Worm (Caenorhabditis elegans): ENCODE results near the gene W04E12.4.

DNA sequence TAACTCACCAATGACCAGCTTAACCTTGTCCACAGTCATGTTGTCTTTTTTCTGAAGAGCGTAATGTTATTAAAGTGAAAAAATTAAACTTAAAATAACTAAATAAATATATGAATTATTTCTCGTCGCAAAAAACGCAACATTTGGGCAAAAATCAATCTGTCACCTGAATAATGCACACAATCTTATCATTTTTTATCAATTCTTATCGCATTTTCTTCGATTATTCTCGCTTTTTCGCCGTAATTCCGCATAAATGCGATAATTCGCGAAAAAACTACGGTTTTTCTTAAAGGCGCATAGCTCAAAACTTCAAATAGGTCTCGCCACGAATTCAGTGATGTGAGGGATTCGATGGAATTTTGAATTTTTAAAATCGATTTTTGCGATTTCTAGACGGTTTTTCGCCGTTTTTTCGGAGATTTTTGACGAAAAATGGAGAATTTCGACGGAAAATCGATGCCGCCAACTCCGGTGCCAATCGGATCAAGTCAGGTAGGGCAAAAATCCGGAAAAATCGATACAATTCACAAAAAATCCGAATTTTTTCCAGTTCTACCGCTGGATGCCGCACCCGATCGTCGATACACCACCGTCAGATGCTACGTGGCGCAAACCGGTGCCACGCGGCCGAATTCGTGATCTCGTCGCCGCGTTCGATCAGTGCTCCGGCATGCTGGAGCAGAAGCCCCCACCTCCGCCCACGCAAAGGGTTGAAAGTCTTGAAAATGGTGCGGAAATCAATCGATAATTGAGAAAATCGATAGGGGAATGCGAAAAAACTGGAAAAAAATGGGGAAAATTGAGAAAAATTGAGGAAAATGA lies 45.8 kb upstream of the W04E12.4 start, which contains the start of the genes Y43F8C.13 and ani-3:
- TF ChIP-seq unc-39 (tag; optimal IDR thresholded peaks at IDR 0.05) (no peak), R02D3.7 (tag; optimal IDR thresholded peaks at IDR 0.05) (no peak), nhr-25 (tag; optimal IDR thresholded peaks at IDR 0.05) (no peak), ama-1 (optimal IDR thresholded peaks at IDR 0.05) (no peak), unc-62 (GFP tag; optimal IDR thresholded peaks at IDR 0.05) (no peak), lin-39 (tag; optimal IDR thresholded peaks at IDR 0.05) (no peak), nhr-11 (tag; optimal IDR thresholded peaks at IDR 0.05) (no peak), nhr-77 (tag; optimal IDR thresholded peaks at IDR 0.05) (no peak), ceh-82 (tag; optimal IDR thresholded peaks at IDR 0.05) (no peak), zag-1 (tag; optimal IDR thresholded peaks at IDR 0.05) (no peak), nhr-237 (tag; optimal IDR thresholded peaks at IDR 0.05) (no peak), nhr-12 (tag; optimal IDR thresholded peaks at IDR 0.05) (no peak)
